Worm (Caenorhabditis elegans) whole organism, late embryonic: ENCODE data around the gene F25E2.2.

ENCODE experiments used
- dve-1 ChIP-seq: sonication (generic microtip); optimal IDR thresholded peaks from 2 replicates; lab custom pipeline; 2017; ENCODE audit warnings: antibody characterized with exemption, mild to moderate bottlenecking, missing genetic modification characterization, missing compliant biosample characterization
- ets-4 ChIP-seq: sonication (generic microtip); optimal IDR thresholded peaks from 2 replicates; lab custom pipeline; 2016; ENCODE audit warnings: missing genetic modification characterization, missing compliant biosample characterization
- nfya-1 ChIP-seq: sonication (generic microtip); optimal IDR thresholded peaks from 2 replicates; lab custom pipeline; 2017; ENCODE audit warnings: missing genetic modification characterization, mild to moderate bottlenecking, missing compliant biosample characterization, antibody characterized with exemption, moderate library complexity
- pros-1 ChIP-seq: fragments of 150-350 bp; optimal IDR thresholded peaks from 2 replicates; lab custom pipeline; 2014; ENCODE audit warnings: missing biosample characterization, missing genetic modification reagents, missing genetic modification characterization
- rnt-1 ChIP-seq: sonication (generic microtip); optimal IDR thresholded peaks from 2 replicates; lab custom pipeline; 2016; ENCODE audit warnings: missing genetic modification characterization, missing compliant biosample characterization

- TF ChIP-seq nfya-1 (tag; lab: Kevin White, UChicago) = no peak
- no peak for TF ChIP-seq pros-1 (tag; lab: Kevin White, UChicago)
- TF ChIP-seq dve-1 = no peak
- TF ChIP-seq ets-4 (tag; lab: Kevin White, UChicago) = no peak
- no peak for TF ChIP-seq rnt-1 (tag; lab: Kevin White, UChicago)
Measured at ce11 chrX:851421-851820, 40.8 kb upstream of the F25E2.2 start, which contains the start of gene igcm-1.
